Worm (Caenorhabditis elegans) whole organism, late embryonic: ENCODE measurements around the gene C35D6.3.

Experiments
- C08G9.2 ChIP-seq: sonication (generic microtip); optimal IDR thresholded peaks from 2 replicates; lab custom pipeline; 2016; ENCODE audit warnings: mild to moderate bottlenecking, missing genetic modification characterization, moderate library complexity, missing compliant biosample characterization
- C38D4.7 ChIP-seq: fragments of 200-800 bp; sonication (Bioruptor generic); optimal IDR thresholded peaks from 2 replicates; lab custom pipeline; 2018; ENCODE audit warnings: mild to moderate bottlenecking, missing genetic modification characterization, moderate library complexity, missing compliant biosample characterization
- K02D7.2 ChIP-seq: sonication (generic microtip); optimal IDR thresholded peaks from 2 replicates; lab custom pipeline; 2017; ENCODE audit warnings: mild to moderate bottlenecking, missing genetic modification characterization, missing compliant biosample characterization
- K09A11.1 ChIP-seq: sonication (generic microtip); optimal IDR thresholded peaks from 2 replicates; lab custom pipeline; 2017; ENCODE audit warnings: antibody characterized with exemption, mild to moderate bottlenecking, missing genetic modification characterization, missing compliant biosample characterization; ENCODE audit not compliant: insufficient read depth
- T23F11.4 ChIP-seq: fragments of 200-800 bp; sonication (Bioruptor generic); optimal IDR thresholded peaks from 2 replicates; lab custom pipeline; 2018; ENCODE audit warnings: mild to moderate bottlenecking, missing genetic modification characterization, missing compliant biosample characterization
- Y22D7AL.16 ChIP-seq: sonication (generic microtip); optimal IDR thresholded peaks from 2 replicates; lab custom pipeline; 2016; ENCODE audit warnings: missing genetic modification characterization, missing compliant biosample characterization
- ama-1 ChIP-seq: fragments of 150-350 bp; optimal IDR thresholded peaks from 2 replicates; lab custom pipeline; 2014
- ceh-14 ChIP-seq: sonication (generic microtip); optimal IDR thresholded peaks from 2 replicates; lab custom pipeline; 2016; ENCODE audit warnings: missing genotype, missing genetic modification characterization, missing compliant biosample characterization
- ceh-18 ChIP-seq: sonication (generic microtip); optimal IDR thresholded peaks from 2 replicates; lab custom pipeline; 2016; ENCODE audit warnings: missing genetic modification characterization, missing compliant biosample characterization
- ceh-2 ChIP-seq: sonication (generic microtip); optimal IDR thresholded peaks from 2 replicates; lab custom pipeline; 2016; ENCODE audit warnings: missing genotype, missing genetic modification characterization, missing compliant biosample characterization
- ceh-22 ChIP-seq: sonication (generic microtip); optimal IDR thresholded peaks from 2 replicates; lab custom pipeline; 2017; ENCODE audit warnings: missing biosample characterization, missing genetic modification characterization
- ceh-24 ChIP-seq: sonication (generic microtip); optimal IDR thresholded peaks from 2 replicates; lab custom pipeline; 2016; ENCODE audit warnings: mild to moderate bottlenecking, missing genetic modification characterization, missing compliant biosample characterization
- ceh-34 ChIP-seq: sonication (generic microtip); optimal IDR thresholded peaks from 2 replicates; lab custom pipeline; 2016; ENCODE audit warnings: mild to moderate bottlenecking, missing genetic modification characterization, missing compliant biosample characterization
- ceh-45 ChIP-seq: fragments of 200-800 bp; sonication (Bioruptor generic); IDR thresholded peaks from 2 replicates; pipeline ENCODE4 v1.3.6; 2022; ENCODE audit warnings: missing genetic modification reagents, missing genetic modification characterization, missing compliant biosample characterization
- che-1 ChIP-seq: sonication (generic microtip); optimal IDR thresholded peaks from 2 replicates; lab custom pipeline; 2016; ENCODE audit warnings: mild to moderate bottlenecking, missing genetic modification characterization, missing compliant biosample characterization
- dmd-4 ChIP-seq: sonication (generic microtip); optimal IDR thresholded peaks from 2 replicates; lab custom pipeline; 2016; ENCODE audit warnings: borderline replicate concordance, missing genetic modification characterization, missing compliant biosample characterization
- elt-2 ChIP-seq: sonication (generic microtip); optimal IDR thresholded peaks from 2 replicates; lab custom pipeline; 2016; ENCODE audit warnings: missing genetic modification reagents, missing genetic modification characterization, missing compliant biosample characterization
- elt-4 ChIP-seq: sonication (generic microtip); optimal IDR thresholded peaks from 2 replicates; lab custom pipeline; 2016; ENCODE audit warnings: missing genetic modification characterization, missing compliant biosample characterization
- ets-4 ChIP-seq: sonication (generic microtip); optimal IDR thresholded peaks from 2 replicates; lab custom pipeline; 2016; ENCODE audit warnings: missing genetic modification characterization, missing compliant biosample characterization
- eyg-1 ChIP-seq: sonication (generic microtip); optimal IDR thresholded peaks from 2 replicates; lab custom pipeline; 2016; ENCODE audit warnings: missing genotype, missing genetic modification characterization, missing compliant biosample characterization
- fax-1 ChIP-seq: sonication (generic microtip); optimal IDR thresholded peaks from 2 replicates; lab custom pipeline; 2016; ENCODE audit warnings: missing genotype, missing genetic modification characterization, missing compliant biosample characterization
- hlh-13 ChIP-seq: fragments of 200-800 bp; sonication (Bioruptor generic); optimal IDR thresholded peaks from 2 replicates; lab custom pipeline; 2018; ENCODE audit warnings: mild to moderate bottlenecking, missing genetic modification characterization, missing compliant biosample characterization
- hlh-15 ChIP-seq: sonication (generic microtip); optimal IDR thresholded peaks from 2 replicates; lab custom pipeline; 2016; ENCODE audit warnings: missing genetic modification characterization, missing compliant biosample characterization
- hlh-8 ChIP-seq: sonication (generic microtip); optimal IDR thresholded peaks from 2 replicates; lab custom pipeline; 2016; ENCODE audit warnings: missing genotype, missing genetic modification characterization, missing compliant biosample characterization
- lim-6 ChIP-seq: sonication (generic microtip); optimal IDR thresholded peaks from 2 replicates; lab custom pipeline; 2016; ENCODE audit warnings: missing genetic modification characterization, missing compliant biosample characterization
- lin-11 ChIP-seq: fragments of 200-800 bp; sonication (Bioruptor generic); optimal IDR thresholded peaks from 2 replicates; lab custom pipeline; 2018; ENCODE audit warnings: mild to moderate bottlenecking, missing genetic modification characterization, missing compliant biosample characterization
- mec-3 ChIP-seq: sonication (generic microtip); optimal IDR thresholded peaks from 2 replicates; lab custom pipeline; 2016; ENCODE audit warnings: borderline replicate concordance, missing genetic modification characterization, missing compliant biosample characterization
- pha-2 ChIP-seq: sonication (generic microtip); optimal IDR thresholded peaks from 2 replicates; lab custom pipeline; 2017; ENCODE audit warnings: mild to moderate bottlenecking, missing genetic modification characterization, missing compliant biosample characterization
- pha-4 ChIP-seq: fragments of 150-350 bp; optimal IDR thresholded peaks from 2 replicates; lab custom pipeline; 2018; ENCODE audit warnings: missing biosample characterization, missing genetic modification reagents, missing genetic modification characterization
- pqm-1 ChIP-seq: sonication (generic microtip); optimal IDR thresholded peaks from 2 replicates; lab custom pipeline; 2016; ENCODE audit warnings: missing genetic modification characterization, missing compliant biosample characterization
- pros-1 ChIP-seq: fragments of 150-350 bp; optimal IDR thresholded peaks from 2 replicates; lab custom pipeline; 2014; ENCODE audit warnings: missing biosample characterization, missing genetic modification reagents, missing genetic modification characterization
- ref-2 ChIP-seq: sonication (generic microtip); optimal IDR thresholded peaks from 2 replicates; lab custom pipeline; 2016; ENCODE audit warnings: missing genetic modification characterization, missing compliant biosample characterization
- sdc-2 ChIP-seq: sonication (generic microtip); optimal IDR thresholded peaks from 2 replicates; lab custom pipeline; 2016; ENCODE audit warnings: missing genotype, missing genetic modification characterization, missing compliant biosample characterization
- sox-2 ChIP-seq: fragments of 200-800 bp; sonication (Bioruptor generic); IDR thresholded peaks from 2 replicates; pipeline ENCODE4 v1.3.6; 2022; ENCODE audit warnings: missing genetic modification reagents, missing genetic modification characterization, missing compliant biosample characterization
- sox-4 ChIP-seq: sonication (generic microtip); optimal IDR thresholded peaks from 2 replicates; lab custom pipeline; 2017; ENCODE audit warnings: mild to moderate bottlenecking, missing genetic modification characterization, inconsistent platforms, missing compliant biosample characterization
- tbx-2 ChIP-seq: sonication (generic microtip); optimal IDR thresholded peaks from 2 replicates; lab custom pipeline; 2016; ENCODE audit warnings: missing genetic modification characterization, missing compliant biosample characterization
- unc-42 ChIP-seq: sonication (generic microtip); optimal IDR thresholded peaks from 2 replicates; lab custom pipeline; 2016; ENCODE audit warnings: missing genotype, missing genetic modification characterization, missing compliant biosample characterization
- unc-55 ChIP-seq: sonication (generic microtip); optimal IDR thresholded peaks from 2 replicates; lab custom pipeline; 2017; ENCODE audit warnings: missing biosample characterization, missing genetic modification reagents, missing genetic modification characterization
- unc-86 ChIP-seq: sonication (generic microtip); optimal IDR thresholded peaks from 2 replicates; lab custom pipeline; 2016; ENCODE audit warnings: missing genetic modification characterization, missing compliant biosample characterization
- ztf-16 ChIP-seq: sonication (generic microtip); optimal IDR thresholded peaks from 2 replicates; lab custom pipeline; 2017; ENCODE audit warnings: missing genetic modification characterization, missing compliant biosample characterization

C35D6.3 gene

DNA sequence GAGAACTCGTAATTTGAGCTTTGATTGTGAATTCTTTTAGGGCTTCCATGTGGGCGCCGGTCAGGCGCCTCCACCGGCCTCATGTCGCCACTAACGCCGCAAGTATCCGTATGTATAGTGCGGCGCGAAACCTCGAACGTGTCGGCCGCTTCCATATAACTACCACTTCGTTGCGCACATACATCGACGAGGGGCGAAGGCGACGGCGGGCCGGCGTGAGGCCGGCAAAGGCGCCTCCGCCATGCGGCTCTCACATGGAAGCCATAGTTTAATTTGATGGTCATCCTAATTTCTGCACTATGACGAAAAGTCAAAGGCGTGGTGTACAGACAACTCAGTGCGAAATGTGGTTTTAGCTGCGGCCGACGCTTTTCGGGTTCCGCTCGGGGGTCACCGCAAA, 36.5 kb upstream of the C35D6.3 start:
- TF ChIP-seq K09A11.1 (tag; lab: Kevin White, UChicago) (no peak), ceh-22 (tag; lab: Kevin White, UChicago) (no peak), ama-1 (no peak), ref-2 (tag; lab: Kevin White, UChicago) (no peak), C38D4.7 (GFP tag; lab: Kevin White, UChicago) (no peak), dmd-4 (tag; lab: Kevin White, UChicago) (no peak), pha-4 (no peak), ceh-34 (tag; lab: Kevin White, UChicago) (no peak), ceh-18 (tag; lab: Kevin White, UChicago) (no peak), mec-3 (tag; lab: Kevin White, UChicago) (no peak), C08G9.2 (tag; lab: Kevin White, UChicago) (no peak), K02D7.2 (tag; lab: Kevin White, UChicago) (no peak), ceh-45 (no peak), T23F11.4 (GFP tag; lab: Kevin White, UChicago) (no peak), hlh-15 (tag; lab: Kevin White, UChicago) (no peak), lin-11 (tag; lab: Kevin White, UChicago) (no peak), ceh-14 (tag; lab: Kevin White, UChicago) (no peak), sox-2 (GFP tag; lab: Robert Waterston, UW) (no peak), hlh-13 (GFP tag; lab: Kevin White, UChicago) (no peak)

DNA sequence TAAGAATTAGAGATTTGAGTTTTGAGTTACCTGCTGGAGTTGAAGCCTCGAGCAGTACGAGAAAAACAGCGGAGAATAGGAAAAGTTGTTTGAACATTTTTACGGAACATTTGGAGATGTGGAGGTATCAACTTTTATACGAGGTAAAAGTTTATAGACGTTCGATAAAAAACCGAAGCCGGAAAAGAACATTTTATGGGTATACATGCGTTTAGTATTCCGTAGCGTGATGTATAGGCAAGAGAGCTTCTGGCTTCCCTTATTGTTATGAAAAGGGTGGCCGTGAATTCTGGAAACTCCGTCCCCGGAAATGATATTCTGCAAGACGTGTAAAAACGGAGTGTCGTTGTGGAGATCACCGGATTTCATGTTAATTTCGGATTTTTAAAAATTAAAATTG, 26.2 kb upstream of the C35D6.3 start, which contains the start of gene K03D3.5:
Gene K03D3.5, minus strand, starts transcription at position 101 of the 400 bp plus-strand sequence.
- TF ChIP-seq ceh-2, result no peak
- no peak for TF ChIP-seq Y22D7AL.16
- no peak for TF ChIP-seq ztf-16
- TF ChIP-seq sdc-2, result no peak
- no peak for TF ChIP-seq ceh-24
- no peak for TF ChIP-seq unc-86 (tag; lab: Kevin White, UChicago)
- no peak for TF ChIP-seq ceh-34 (tag; lab: Kevin White, UChicago)
- no peak for TF ChIP-seq K09A11.1 (tag; lab: Kevin White, UChicago)
- no peak for TF ChIP-seq pros-1 (tag; lab: Kevin White, UChicago)
- no peak for TF ChIP-seq hlh-8 (tag; lab: Kevin White, UChicago)
- TF ChIP-seq unc-55, result no peak
- TF ChIP-seq fax-1 (tag; lab: Kevin White, UChicago), result no peak
- no peak for TF ChIP-seq ets-4
- TF ChIP-seq sox-2 (GFP tag; lab: Robert Waterston, UW), result no peak
- no peak for TF ChIP-seq elt-2 (tag; lab: Kevin White, UChicago)
- TF ChIP-seq ceh-18 (tag; lab: Kevin White, UChicago), result no peak

DNA sequence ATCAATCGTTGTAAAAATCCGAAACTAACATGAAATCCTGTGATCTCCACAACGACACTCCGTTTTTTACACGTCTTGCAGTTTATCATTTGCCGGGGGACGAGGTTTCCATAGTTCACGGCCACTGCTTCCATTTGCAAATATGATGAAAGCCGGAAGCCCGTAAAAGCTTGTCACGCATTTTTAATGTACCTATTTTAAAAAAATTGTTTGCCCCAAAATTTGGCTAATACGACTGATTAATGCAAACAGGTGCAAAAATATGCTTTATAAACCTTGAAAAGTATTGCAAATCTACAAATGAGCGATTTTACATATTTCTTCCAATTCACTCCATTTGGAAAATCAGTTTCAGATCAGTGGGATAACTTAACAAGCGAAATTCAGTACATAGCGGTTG, 25.7 kb upstream of the C35D6.3 start, which contains the start of gene srz-61:
Gene srz-61, plus strand, starts transcription at position 301 of the 400 bp plus-strand sequence.
- TF ChIP-seq tbx-2 (tag; lab: Kevin White, UChicago) (no peak), eyg-1 (tag; lab: Kevin White, UChicago) (no peak), sox-4 (tag; lab: Kevin White, UChicago) (no peak), che-1 (tag; lab: Kevin White, UChicago) (no peak), hlh-8 (tag; lab: Kevin White, UChicago) (no peak), unc-55 (no peak)

DNA sequence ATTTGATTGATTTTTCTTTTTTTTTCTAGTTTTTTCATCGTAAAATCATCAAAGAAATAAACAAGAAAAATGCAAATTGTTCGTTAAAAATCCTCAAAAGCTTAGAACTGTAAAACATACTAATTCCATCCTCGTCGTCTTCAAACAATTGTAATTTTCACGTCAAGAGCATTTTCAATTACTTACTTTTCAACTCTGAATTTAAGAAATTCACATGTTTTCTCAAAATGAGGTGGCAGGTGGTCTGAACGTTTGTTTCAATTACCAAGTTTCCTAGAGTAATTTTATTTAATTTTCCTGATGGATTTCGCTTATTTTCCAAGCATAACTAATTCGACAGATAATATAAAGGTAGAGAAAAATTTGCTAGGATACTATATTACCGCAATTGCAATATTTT, 23.2 kb upstream of the C35D6.3 start, which contains the start of gene srz-104:
Gene srz-104, plus strand, starts transcription at position 301 of the 400 bp plus-strand sequence.
- TF ChIP-seq ceh-2 (no peak), pha-2 (tag; lab: Kevin White, UChicago) (no peak), elt-4 (tag; lab: Kevin White, UChicago) (no peak), lim-6 (tag; lab: Kevin White, UChicago) (no peak), unc-42 (no peak), pqm-1 (no peak), sox-2 (GFP tag; lab: Robert Waterston, UW) (no peak), che-1 (tag; lab: Kevin White, UChicago) (no peak)
